Fruit fly (Drosophila melanogaster) whole organism, pupa: ENCODE results near the gene CG15914.

Source experiments
- CG10348 ChIP-seq: fragments of 200-800 bp; sonication (Bioruptor generic); IDR thresholded peaks from 2 replicates; pipeline ENCODE4 v1.3.6; 2022; ENCODE audit warnings: missing biosample characterization, missing genetic modification characterization
- CG12605 ChIP-seq: fragments of 200-800 bp; sonication (Bioruptor generic); IDR thresholded peaks from 2 replicates; pipeline ENCODE4 v1.3.6; 2022; ENCODE audit warnings: missing biosample characterization, missing genetic modification characterization
- CG15710 ChIP-seq: fragments of 200-800 bp; sonication (Bioruptor generic); optimal IDR thresholded peaks from 2 replicates; lab custom pipeline; 2018; ENCODE audit warnings: missing biosample characterization, mild to moderate bottlenecking, missing genetic modification characterization, moderate library complexity
- CG17806 ChIP-seq: fragments of 200-800 bp; sonication (Bioruptor generic); optimal IDR thresholded peaks from 2 replicates; lab custom pipeline; 2018; ENCODE audit warnings: missing biosample characterization, mild to moderate bottlenecking, missing genetic modification characterization, moderate library complexity
- CG4496 ChIP-seq: fragments of 200-800 bp; sonication (Bioruptor generic); IDR thresholded peaks from 3 replicates; pipeline ENCODE4 v1.3.6; 2022; ENCODE audit warnings: missing biosample characterization, missing genetic modification characterization
- CG8301 ChIP-seq: fragments of 200-800 bp; sonication (Bioruptor generic); optimal IDR thresholded peaks from 2 replicates; lab custom pipeline; 2018; ENCODE audit warnings: missing biosample characterization, mild to moderate bottlenecking, missing genetic modification characterization
- CG9948 ChIP-seq: fragments of 200-800 bp; sonication (Bioruptor generic); optimal IDR thresholded peaks from 2 replicates; lab custom pipeline; 2018; ENCODE audit warnings: missing biosample characterization, mild to moderate bottlenecking, missing genetic modification characterization, moderate library complexity
- EcR ChIP-seq: fragments of 200-800 bp; sonication (Bioruptor generic); optimal IDR thresholded peaks from 3 replicates; lab custom pipeline; 2019; ENCODE audit warnings: missing biosample characterization, missing genetic modification characterization, mild to moderate bottlenecking, moderate library complexity, missing genetic modification reagents
- Pif1A ChIP-seq: fragments of 200-800 bp; sonication (Bioruptor generic); optimal IDR thresholded peaks from 3 replicates; lab custom pipeline; 2016; ENCODE audit warnings: missing biosample characterization, missing genetic modification characterization
- Pif1B ChIP-seq: fragments of 200-800 bp; sonication (Bioruptor generic); optimal IDR thresholded peaks from 3 replicates; lab custom pipeline; 2016; ENCODE audit warnings: missing biosample characterization, missing genetic modification characterization
- fd96Ca ChIP-seq: fragments of 200-800 bp; sonication (Bioruptor generic); IDR thresholded peaks from 3 replicates; pipeline ENCODE4 v1.3.6; 2022; ENCODE audit warnings: missing biosample characterization, missing genetic modification characterization
- gl ChIP-seq: fragments of 200-800 bp; sonication (Bioruptor generic); optimal IDR thresholded peaks from 2 replicates; lab custom pipeline; 2018; ENCODE audit warnings: missing biosample characterization, mild to moderate bottlenecking, missing genetic modification characterization
- rn ChIP-seq: fragments of 200-800 bp; sonication (Bioruptor generic); IDR thresholded peaks from 2 replicates; pipeline ENCODE4 v1.3.6; 2022; ENCODE audit warnings: missing biosample characterization, missing genetic modification characterization

DNA sequence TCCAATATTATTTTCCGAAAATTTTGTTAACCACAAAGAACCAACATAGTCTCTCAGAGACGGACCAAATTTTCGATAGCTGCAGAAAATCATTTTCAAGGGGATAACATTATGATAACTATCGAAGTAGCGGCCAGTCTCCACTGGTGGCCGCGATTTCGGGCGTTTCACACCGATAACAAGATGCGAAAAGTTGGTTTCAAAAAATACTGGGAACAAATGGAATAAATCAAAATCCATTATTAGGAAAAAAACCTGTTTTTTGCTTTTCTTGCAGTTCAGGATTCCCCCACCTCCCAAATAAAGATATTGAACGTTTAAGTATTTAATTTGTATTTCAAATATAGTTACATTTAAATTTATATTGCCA is 34.0 kb downstream of the CG15914 start, which contains the start of gene tay:
- TF ChIP-seq gl (tag; lab: Kevin White, UChicago) (no peak), EcR (GFP tag; lab: Kevin White, UChicago) (no peak), CG17806 (tag; lab: Kevin White, UChicago) (no peak), CG15710 (tag; lab: Kevin White, UChicago) (no peak), CG12605 (GFP tag; lab: Robert Waterston, UW) (no peak), rn (GFP tag; lab: Robert Waterston, UW) (no peak), Pif1A (GFP tag; lab: Kevin White, UChicago) (no peak), CG10348 (GFP tag; lab: Robert Waterston, UW) (no peak), fd96Ca (no peak), Pif1B (GFP tag; lab: Kevin White, UChicago) (no peak), CG8301 (tag; lab: Kevin White, UChicago) (no peak), CG4496 (peak; percentile 6; the same call in 1 of the 3 replicates), CG9948 (tag; lab: Kevin White, UChicago) (no peak)
